Fruit fly (Drosophila melanogaster) Kc167 (cell line): ENCODE data around the gene CG5704.

Experiments
- Myc ChIP-seq: fragments of >200 bp; optimal IDR thresholded peaks from 2 replicates; lab custom pipeline; 2017; ENCODE audit warnings: missing external identifiers
- Sin3A ChIP-seq: fragments of >200 bp; optimal IDR thresholded peaks from 2 replicates; lab custom pipeline; 2018; ENCODE audit warnings: missing external identifiers
- h ChIP-seq: fragments of >200 bp; optimal IDR thresholded peaks from 3 replicates; lab custom pipeline; 2018; ENCODE audit warnings: missing external identifiers
- insv ChIP-seq: fragments of >200 bp; optimal IDR thresholded peaks from 3 replicates; lab custom pipeline; 2018; ENCODE audit warnings: missing external identifiers
- psq ChIP-seq: fragments of >200 bp; optimal IDR thresholded peaks from 2 replicates; lab custom pipeline; 2017; ENCODE audit warnings: missing external identifiers
- ttk ChIP-seq: sonication (Bioruptor generic); optimal IDR thresholded peaks from 2 replicates; lab custom pipeline; 2017; ENCODE audit warnings: missing external identifiers

The CG5704 gene

DNA sequence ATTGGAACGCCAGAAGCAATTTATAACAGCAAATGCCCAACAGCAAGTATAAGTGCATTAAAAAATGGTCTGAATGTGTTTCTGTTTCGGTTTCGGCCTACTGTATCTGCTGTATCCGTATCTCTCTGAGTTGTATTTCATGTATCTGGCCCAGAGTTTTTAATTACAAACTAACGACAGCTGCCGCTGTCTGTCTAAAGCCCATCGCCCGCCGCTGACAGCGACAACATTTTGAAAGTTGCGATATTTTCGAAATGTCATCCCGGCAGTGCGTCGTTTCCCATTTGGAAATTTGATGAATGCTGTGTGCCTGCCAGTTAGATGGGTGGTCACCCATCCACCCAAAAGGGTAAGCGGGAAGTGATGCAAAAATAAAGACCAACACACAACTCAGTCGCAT is 34.4 kb downstream of the CG5704 start:
- TF ChIP-seq psq (lab: Kevin White, UChicago) (no peak), Sin3A (lab: Kevin White, UChicago) (no peak), insv (no peak), ttk (lab: Kevin White, UChicago) (no peak), h (no peak), Myc (lab: Kevin White, UChicago) (no peak)

DNA sequence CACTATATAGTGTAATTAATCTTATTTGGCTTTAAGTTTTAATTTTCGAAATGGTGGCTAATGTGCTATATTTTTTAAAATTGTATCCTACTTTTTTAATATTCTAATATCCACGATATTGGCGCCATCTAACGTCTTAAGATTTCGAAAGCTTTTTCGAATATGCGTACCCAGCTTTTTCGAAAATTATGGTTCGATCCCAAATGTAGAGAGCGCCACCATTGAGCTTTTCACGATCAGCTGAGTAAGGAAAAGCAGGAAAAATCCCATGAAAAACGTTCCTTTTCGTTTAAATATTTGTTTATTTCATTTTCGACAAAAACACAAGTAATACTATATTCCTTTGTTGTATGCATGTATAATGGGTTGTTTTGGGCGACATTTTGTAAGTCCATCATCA is 48.4 kb downstream of the CG5704 start:
- TF ChIP-seq insv (no peak), psq (lab: Kevin White, UChicago) (no peak)

DNA sequence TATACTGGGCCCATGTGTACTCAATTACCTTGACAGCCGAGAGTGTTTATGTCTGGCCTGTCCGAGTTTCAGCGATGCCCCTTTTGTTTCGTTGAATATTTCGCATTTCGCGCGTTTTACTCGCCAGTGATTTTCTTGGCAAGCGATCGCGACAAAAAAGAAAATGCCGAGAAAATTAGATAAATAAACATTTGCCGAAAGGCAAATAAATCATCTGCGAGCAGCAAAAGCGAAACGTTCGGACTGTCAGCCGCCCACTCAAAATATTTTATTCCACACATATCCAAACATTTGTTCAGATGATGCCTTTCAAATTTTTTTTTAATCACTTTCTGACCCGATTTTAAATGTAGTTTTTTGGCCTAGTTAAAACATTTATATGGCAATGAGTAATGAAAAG is 49.0 kb downstream of the CG5704 start:
- TF ChIP-seq h (no peak), ttk (lab: Kevin White, UChicago) (no peak), Myc (lab: Kevin White, UChicago) (no peak), insv (no peak)
